Worm (Caenorhabditis elegans) whole organism, L4 larva: Measurements from ENCODE around the gene twk-14.
A peak's percentile ranks its signal among the peaks of the same experiment; 100 is the strongest.

Experiments
- D1046.2 ChIP-seq: fragments of 200-800 bp; sonication (Bioruptor generic); IDR thresholded peaks from 2 replicates; pipeline ENCODE4 v1.3.6; 2022; ENCODE audit warnings: missing genetic modification characterization, missing compliant biosample characterization
- F10B5.3 ChIP-seq: sonication (generic microtip); optimal IDR thresholded peaks from 2 replicates; lab custom pipeline; 2016; ENCODE audit warnings: mild to moderate bottlenecking, missing genetic modification characterization, missing compliant biosample characterization
- F26F4.8 ChIP-seq: fragments of 200-800 bp; sonication (Bioruptor generic); conservative IDR thresholded peaks from 2 replicates; pipeline ENCODE4 v1.3.6; 2022; ENCODE audit warnings: missing genetic modification characterization, missing compliant biosample characterization
- F49E8.2 ChIP-seq: sonication (generic microtip); optimal IDR thresholded peaks from 2 replicates; lab custom pipeline; 2016; ENCODE audit warnings: missing compliant biosample characterization, mild to moderate bottlenecking, missing genetic modification characterization, borderline replicate concordance
- T26A8.4 ChIP-seq: fragments of 200-800 bp; sonication (Bioruptor generic); IDR thresholded peaks from 2 replicates; pipeline ENCODE4 v1.3.6; 2022; ENCODE audit warnings: missing genetic modification characterization, missing compliant biosample characterization
- aha-1 ChIP-seq: fragments of 150-350 bp; peaks from one replicate; lab custom pipeline; 2014; ENCODE audit warnings: missing biosample characterization, missing genetic modification characterization
- ama-1 ChIP-seq: fragments of 150-350 bp; optimal IDR thresholded peaks from 2 replicates; lab custom pipeline; 2014; ENCODE audit warnings: inconsistent platforms, mixed read lengths
- ceh-44 ChIP-seq: fragments of 200-800 bp; sonication (Bioruptor generic); IDR thresholded peaks from 2 replicates; pipeline ENCODE4 v1.3.6; 2022; ENCODE audit warnings: missing genetic modification reagents, missing genetic modification characterization, missing compliant biosample characterization
- cey-2 ChIP-seq: sonication (generic microtip); optimal IDR thresholded peaks from 3 replicates; lab custom pipeline; 2017; ENCODE audit warnings: missing genetic modification characterization, mild to moderate bottlenecking, missing compliant biosample characterization, antibody characterized with exemption, borderline replicate concordance; ENCODE audit not compliant: insufficient read depth
- ctbp-1 ChIP-seq: fragments of 200-800 bp; sonication (Bioruptor generic); IDR thresholded peaks from 2 replicates; pipeline ENCODE4 v1.3.6; 2022; ENCODE audit warnings: missing genetic modification reagents, missing genetic modification characterization, missing compliant biosample characterization
- dmd-6 ChIP-seq: fragments of 200-800 bp; sonication (Bioruptor generic); IDR thresholded peaks from 2 replicates; pipeline ENCODE4 v1.3.6; 2022; ENCODE audit warnings: missing genetic modification reagents, missing genetic modification characterization, missing compliant biosample characterization
- dmd-9 ChIP-seq: fragments of 200-800 bp; sonication (Bioruptor generic); IDR thresholded peaks from 2 replicates; pipeline ENCODE4 v1.3.6; 2022; ENCODE audit warnings: missing genetic modification reagents, missing genetic modification characterization, missing compliant biosample characterization
- duxl-1 ChIP-seq: sonication (generic microtip); optimal IDR thresholded peaks from 2 replicates; lab custom pipeline; 2016; ENCODE audit warnings: mild to moderate bottlenecking, missing genetic modification characterization, moderate library complexity, missing compliant biosample characterization; ENCODE audit not compliant: poor library complexity
- gei-8 ChIP-seq: fragments of 200-800 bp; sonication (Bioruptor generic); optimal IDR thresholded peaks from 2 replicates; lab custom pipeline; 2018; ENCODE audit warnings: mild to moderate bottlenecking, missing genetic modification characterization, missing compliant biosample characterization
- hif-1 ChIP-seq, 2 experiments: sonication (generic microtip); optimal IDR thresholded peaks; 2 replicates each; lab custom pipeline; 2016 to 2017; ENCODE audit warnings: missing compliant biosample characterization in 2 of 2, missing genetic modification characterization in 2 of 2, missing genetic modification reagents in 2 of 2, missing genotype in 2 of 2, mild to moderate bottlenecking in 1 of 2
- hlh-11 ChIP-seq: fragments of 200-800 bp; sonication (Bioruptor generic); optimal IDR thresholded peaks from 2 replicates; lab custom pipeline; 2018; ENCODE audit warnings: mild to moderate bottlenecking, missing genetic modification characterization, missing compliant biosample characterization
- hlh-30 ChIP-seq: sonication (generic microtip); optimal IDR thresholded peaks from 2 replicates; lab custom pipeline; 2017; ENCODE audit warnings: antibody characterized with exemption, mild to moderate bottlenecking, missing genetic modification characterization, missing compliant biosample characterization; ENCODE audit not compliant: insufficient read depth
- hmg-1.1 ChIP-seq: fragments of 200-800 bp; sonication (Bioruptor generic); IDR thresholded peaks from 2 replicates; pipeline ENCODE4 v1.3.6; 2022; ENCODE audit warnings: missing genetic modification reagents, missing genetic modification characterization, missing compliant biosample characterization
- lin-13 ChIP-seq: fragments of 150-350 bp; optimal IDR thresholded peaks from 2 replicates; lab custom pipeline; 2014; ENCODE audit warnings: missing biosample characterization, missing genetic modification reagents, missing genetic modification characterization
- lin-29 ChIP-seq: fragments of 200-800 bp; sonication (Bioruptor generic); IDR thresholded peaks from 2 replicates; pipeline ENCODE4 v1.3.6; 2022; ENCODE audit warnings: missing genetic modification reagents, missing genetic modification characterization, missing compliant biosample characterization
- lin-39 ChIP-seq: fragments of 150-350 bp; optimal IDR thresholded peaks from 2 replicates; lab custom pipeline; 2014; ENCODE audit warnings: missing biosample characterization, missing genetic modification reagents, missing genetic modification characterization
- mdl-1 ChIP-seq, 2 experiments: fragments of 150-350 bp in 1 of 2; sonication (generic microtip) in 1 of 2; optimal IDR thresholded peaks; 2 replicates each; lab custom pipeline; 2014 to 2017; ENCODE audit warnings: missing biosample characterization in 2 of 2, missing genetic modification characterization in 2 of 2
- mxl-3 ChIP-seq: fragments of 200-800 bp; sonication (Bioruptor generic); optimal IDR thresholded peaks from 2 replicates; lab custom pipeline; 2018; ENCODE audit warnings: mild to moderate bottlenecking, missing genetic modification characterization, missing compliant biosample characterization
- nhr-28 ChIP-seq: fragments of 150-350 bp; optimal IDR thresholded peaks from 2 replicates; lab custom pipeline; 2014; ENCODE audit warnings: missing biosample characterization, missing genetic modification characterization
- nhr-48 ChIP-seq: sonication (generic microtip); optimal IDR thresholded peaks from 2 replicates; lab custom pipeline; 2016; ENCODE audit warnings: mild to moderate bottlenecking, missing genetic modification characterization, missing compliant biosample characterization
- php-3 ChIP-seq: fragments of 200-800 bp; sonication (Bioruptor generic); IDR thresholded peaks from 2 replicates; pipeline ENCODE4 v1.3.6; 2022; ENCODE audit warnings: missing genetic modification reagents, missing genetic modification characterization, missing compliant biosample characterization
- sdz-12 ChIP-seq: fragments of 200-800 bp; sonication (Bioruptor generic); optimal IDR thresholded peaks from 2 replicates; lab custom pipeline; 2018; ENCODE audit warnings: mild to moderate bottlenecking, missing genetic modification characterization, missing compliant biosample characterization
- set-16 ChIP-seq: fragments of 200-800 bp; sonication (Bioruptor generic); IDR thresholded peaks from 2 replicates; pipeline ENCODE4 v1.3.6; 2022; ENCODE audit warnings: missing genetic modification reagents, missing genetic modification characterization, missing compliant biosample characterization
- spr-1 ChIP-seq: sonication (generic microtip); optimal IDR thresholded peaks from 2 replicates; lab custom pipeline; 2016; ENCODE audit warnings: mild to moderate bottlenecking, missing genetic modification characterization, missing compliant biosample characterization
- unc-130 ChIP-seq: sonication (generic microtip); optimal IDR thresholded peaks from 2 replicates; lab custom pipeline; 2016; ENCODE audit warnings: missing genetic modification reagents, missing genetic modification characterization, missing compliant biosample characterization
- unc-62 ChIP-seq, 3 experiments: fragments of 150-350 bp in 1 of 3; sonication (generic microtip); optimal IDR thresholded peaks in 2 of 3; peaks in 1 of 3; 1 replicate in 1 of 3; 2 replicates in 2 of 3; lab custom pipeline; 2014 to 2017; ENCODE audit warnings: missing biosample characterization in 3 of 3, missing genetic modification characterization in 3 of 3, missing genetic modification reagents in 3 of 3, missing genotype in 1 of 3
- zfp-2 ChIP-seq: sonication (generic microtip); optimal IDR thresholded peaks from 2 replicates; lab custom pipeline; 2016; ENCODE audit warnings: mild to moderate bottlenecking, missing genetic modification characterization, missing compliant biosample characterization

twk-14 gene

ce11 chrV:12354193-12354830, 41.2 kb downstream of the twk-14 start:
- TF ChIP-seq nhr-28 (tag; lab: Kevin White, UChicago): peak; percentile 43
- 0 out of 2 replicates have a peak, but pooled peaks have one; percentile 51 for TF ChIP-seq php-3 (GFP tag; lab: Robert Waterston, UW)
- TF ChIP-seq dmd-6 (GFP tag; lab: Robert Waterston, UW): no peak
- TF ChIP-seq lin-29: 0 out of 2 replicates have a peak, but pooled peaks have one; percentile 8
- TF ChIP-seq spr-1 (tag; lab: Kevin White, UChicago): peak; percentile 39
- peak; percentile 54 for TF ChIP-seq nhr-48 (tag; lab: Kevin White, UChicago)
- TF ChIP-seq T26A8.4 (GFP tag; lab: Robert Waterston, UW): peak; percentile 49; the same call in 1 of the 2 replicates
- no peak for TF ChIP-seq F26F4.8 (GFP tag; lab: Robert Waterston, UW)
- TF ChIP-seq duxl-1 (tag; lab: Kevin White, UChicago): peak; percentile 9
- TF ChIP-seq sdz-12: no peak
- peak; percentile 41 for TF ChIP-seq ama-1 (lab: Kevin White, UChicago)
- TF ChIP-seq mxl-3 (GFP tag; lab: Kevin White, UChicago): peak; percentile 10
- peak; percentile 76 for TF ChIP-seq hlh-11

- TF ChIP-seq unc-130 (no peak), lin-39 (tag; lab: Kevin White, UChicago) (no peak), set-16 (GFP tag; lab: Robert Waterston, UW) (peak; percentile 99), hlh-11 (peak; percentile 33), ctbp-1 (GFP tag; lab: Robert Waterston, UW) (no peak), unc-62 (GFP tag; optimal IDR thresholded peaks at IDR 0.05 in 1 of 2; lab: Kevin White, UChicago) (peak in 1 of 2 experiments; percentile 1), unc-62 (tag; optimal IDR thresholded peaks at IDR 0.05; lab: Kevin White, UChicago) (no peak), D1046.2 (0 out of 2 replicates have a peak, but pooled peaks have one; percentile 24), mxl-3 (GFP tag; lab: Kevin White, UChicago) (peak; percentile 32), hif-1 (tag; optimal IDR thresholded peaks at IDR 0.05; lab: Kevin White, UChicago) (no peak), aha-1 (tag; lab: Kevin White, UChicago) (peak; percentile 79), cey-2 (tag; lab: Kevin White, UChicago) (no peak), mdl-1 (tag; optimal IDR thresholded peaks at IDR 0.05; lab: Kevin White, UChicago) (no peak)
These were observed 42.0 kb downstream of the twk-14 start for ce11 chrV:12353505-12353904.

- TF ChIP-seq ama-1 (lab: Kevin White, UChicago) (peak; percentile 55), hlh-11 (peak; percentile 11), lin-13 (GFP tag; lab: Kevin White, UChicago) (no peak)
These were observed 42.6 kb downstream of the twk-14 start for ce11 chrV:12352881-12353280.

ce11 chrV:12352445-12352844, 43.1 kb downstream of the twk-14 start, which contains the start of gene sqt-3:
TSS of gene sqt-3 (plus strand) at chrV:12352745.
- TF ChIP-seq T26A8.4 (GFP tag; lab: Robert Waterston, UW): no peak
- TF ChIP-seq ceh-44 (GFP tag; lab: Robert Waterston, UW): no peak

DNA sequence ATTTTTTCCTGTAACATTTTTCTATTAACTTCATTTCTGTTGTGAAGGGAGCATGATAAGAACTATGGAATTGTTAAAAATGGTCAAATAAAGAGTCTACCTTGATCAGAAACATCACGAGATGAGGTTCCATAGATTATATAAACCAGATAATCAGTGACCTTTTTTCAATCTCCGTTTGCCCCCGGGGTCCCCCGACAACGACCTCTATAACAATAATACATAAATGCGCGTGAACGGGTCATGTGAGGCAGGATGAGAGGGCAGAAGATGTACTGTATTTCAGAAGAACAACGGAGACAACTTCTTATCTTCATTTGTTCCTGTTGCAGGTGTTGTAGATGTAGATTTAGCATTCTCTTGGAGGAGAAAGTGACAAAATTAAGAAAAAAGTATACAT, 43.7 kb downstream of the twk-14 start:
- TF ChIP-seq hlh-30 (tag; lab: Kevin White, UChicago) (peak; percentile 63), ctbp-1 (GFP tag; lab: Robert Waterston, UW) (no peak), aha-1 (tag; lab: Kevin White, UChicago) (no peak), hlh-11 (peak; percentile 14)

DNA sequence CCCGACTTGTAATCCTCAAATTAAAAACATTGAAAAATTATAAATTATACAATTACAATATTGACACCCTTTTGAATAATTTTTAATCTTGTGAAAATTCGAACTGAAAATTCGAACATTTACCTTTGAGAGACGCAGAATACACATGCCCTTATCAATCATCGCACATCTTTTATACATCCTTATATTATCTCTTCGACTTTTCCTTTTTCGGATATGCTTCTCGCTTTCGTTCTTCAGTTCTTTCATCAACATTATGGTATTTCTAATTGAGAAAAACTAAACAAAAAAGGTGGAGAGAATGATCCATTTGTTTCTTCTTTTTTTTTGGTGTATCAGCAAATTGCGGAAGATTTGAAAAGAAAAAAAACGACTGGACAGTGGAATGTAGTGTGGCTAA, 46.1 kb downstream of the twk-14 start:
- TF ChIP-seq spr-1 (tag; lab: Kevin White, UChicago): no peak
- peak; percentile 31 for TF ChIP-seq hlh-11
- no peak for TF ChIP-seq zfp-2
- TF ChIP-seq nhr-48 (tag; lab: Kevin White, UChicago): peak; percentile 42
- no peak for TF ChIP-seq nhr-28 (tag; lab: Kevin White, UChicago)
- TF ChIP-seq F10B5.3 (tag; lab: Kevin White, UChicago): no peak
- no peak for TF ChIP-seq dmd-9
- no peak for TF ChIP-seq gei-8 (GFP tag; lab: Kevin White, UChicago)
- TF ChIP-seq mxl-3 (GFP tag; lab: Kevin White, UChicago): no peak
- TF ChIP-seq unc-62 (GFP tag; optimal IDR thresholded peaks at IDR 0.05 in 1 of 2; lab: Kevin White, UChicago): no peak
- TF ChIP-seq unc-62 (tag; optimal IDR thresholded peaks at IDR 0.05; lab: Kevin White, UChicago): no peak
- no peak for TF ChIP-seq F49E8.2
- no peak for TF ChIP-seq hmg-1.1 (GFP tag; lab: Robert Waterston, UW)
